Worm (Caenorhabditis elegans) whole organism, L4 larva: ENCODE results near the gene F13A2.1.

Experiments
- Y105C5A.15 ChIP-seq: fragments of 200-800 bp; sonication (Bioruptor generic); IDR thresholded peaks from 2 replicates; pipeline ENCODE4 v1.3.6; 2022; ENCODE audit warnings: missing genetic modification characterization, missing compliant biosample characterization
- ZK546.5 ChIP-seq, 2 experiments: sonication (generic microtip); optimal IDR thresholded peaks; 2 replicates each; lab custom pipeline; 2017; ENCODE audit warnings: missing biosample characterization in 2 of 2, missing genetic modification characterization in 2 of 2
- attf-4 ChIP-seq: sonication (generic microtip); optimal IDR thresholded peaks from 3 replicates; lab custom pipeline; 2017; ENCODE audit warnings: missing biosample characterization, missing genetic modification characterization
- dve-1 ChIP-seq: sonication (generic microtip); optimal IDR thresholded peaks from 2 replicates; lab custom pipeline; 2017; ENCODE audit warnings: antibody characterized with exemption, mild to moderate bottlenecking, missing genetic modification characterization, missing compliant biosample characterization; ENCODE audit not compliant: insufficient read depth
- egl-43 ChIP-seq: fragments of 200-800 bp; sonication (Bioruptor generic); IDR thresholded peaks from 2 replicates; pipeline ENCODE4 v1.3.6; 2022; ENCODE audit warnings: missing genetic modification reagents, missing genetic modification characterization, missing compliant biosample characterization
- fos-1 ChIP-seq: fragments of 150-350 bp; optimal IDR thresholded peaks from 2 replicates; lab custom pipeline; 2014; ENCODE audit warnings: missing biosample characterization, missing genetic modification characterization
- mdl-1 ChIP-seq, 2 experiments: fragments of 150-350 bp in 1 of 2; sonication (generic microtip) in 1 of 2; optimal IDR thresholded peaks; 2 replicates each; lab custom pipeline; 2014 to 2017; ENCODE audit warnings: missing biosample characterization in 2 of 2, missing genetic modification characterization in 2 of 2
- nhr-102 ChIP-seq: sonication (generic microtip); optimal IDR thresholded peaks from 2 replicates; lab custom pipeline; 2016; ENCODE audit warnings: mild to moderate bottlenecking, missing genetic modification characterization, moderate library complexity, missing compliant biosample characterization
- pha-4 ChIP-seq, 2 experiments: fragments of 150-350 bp in 1 of 2; fragments of 200-800 bp in 1 of 2; sonication (Bioruptor generic) in 1 of 2; IDR thresholded peaks in 1 of 2; optimal IDR thresholded peaks in 1 of 2; 2 replicates each; pipeline versions ENCODE4 v1.3.6 to Lab custom; 2014 to 2022; ENCODE audit warnings: missing genetic modification characterization in 2 of 2, missing genetic modification reagents in 2 of 2, missing biosample characterization in 1 of 2, missing compliant biosample characterization in 1 of 2
- snpc-4 ChIP-seq: fragments of 150-350 bp; optimal IDR thresholded peaks from 2 replicates; lab custom pipeline; 2014; ENCODE audit warnings: missing biosample characterization, missing genetic modification characterization
- unc-130 ChIP-seq: sonication (generic microtip); optimal IDR thresholded peaks from 2 replicates; lab custom pipeline; 2016; ENCODE audit warnings: missing genetic modification reagents, missing genetic modification characterization, missing compliant biosample characterization
- unc-39 ChIP-seq: sonication (generic microtip); optimal IDR thresholded peaks from 2 replicates; lab custom pipeline; 2017; ENCODE audit warnings: missing biosample characterization, missing genetic modification characterization

ce11 chrV:4374625-4375024 lies 7.6 kb downstream of the F13A2.1 start, which contains the start of gene neg-1:
- TF ChIP-seq mdl-1 (tag; optimal IDR thresholded peaks at IDR 0.05; lab: Kevin White, UChicago) = no peak
- TF ChIP-seq Y105C5A.15 (GFP tag; lab: Robert Waterston, UW) = no peak
- TF ChIP-seq snpc-4 = no peak
- no peak for TF ChIP-seq dve-1
- no peak for TF ChIP-seq egl-43
- TF ChIP-seq unc-130 (GFP tag; lab: Kevin White, UChicago) = no peak
- TF ChIP-seq attf-4 = no peak
- TF ChIP-seq unc-39 (tag; lab: Kevin White, UChicago) = no peak
- TF ChIP-seq pha-4 (GFP tag; IDR thresholded peaks at IDR 0.05; lab: Robert Waterston, UW) = no peak
- TF ChIP-seq pha-4 (tag; optimal IDR thresholded peaks at IDR 0.05; lab: Kevin White, UChicago) = no peak
- no peak for TF ChIP-seq fos-1 (tag; lab: Kevin White, UChicago)
- TF ChIP-seq nhr-102 (tag; lab: Kevin White, UChicago) = no peak
- no peak for TF ChIP-seq ZK546.5 (tag; optimal IDR thresholded peaks at IDR 0.05; lab: Kevin White, UChicago)
